Fruit fly (Drosophila melanogaster): Measurements from ENCODE around the gene CAH5.

The CAH5 gene

DNA sequence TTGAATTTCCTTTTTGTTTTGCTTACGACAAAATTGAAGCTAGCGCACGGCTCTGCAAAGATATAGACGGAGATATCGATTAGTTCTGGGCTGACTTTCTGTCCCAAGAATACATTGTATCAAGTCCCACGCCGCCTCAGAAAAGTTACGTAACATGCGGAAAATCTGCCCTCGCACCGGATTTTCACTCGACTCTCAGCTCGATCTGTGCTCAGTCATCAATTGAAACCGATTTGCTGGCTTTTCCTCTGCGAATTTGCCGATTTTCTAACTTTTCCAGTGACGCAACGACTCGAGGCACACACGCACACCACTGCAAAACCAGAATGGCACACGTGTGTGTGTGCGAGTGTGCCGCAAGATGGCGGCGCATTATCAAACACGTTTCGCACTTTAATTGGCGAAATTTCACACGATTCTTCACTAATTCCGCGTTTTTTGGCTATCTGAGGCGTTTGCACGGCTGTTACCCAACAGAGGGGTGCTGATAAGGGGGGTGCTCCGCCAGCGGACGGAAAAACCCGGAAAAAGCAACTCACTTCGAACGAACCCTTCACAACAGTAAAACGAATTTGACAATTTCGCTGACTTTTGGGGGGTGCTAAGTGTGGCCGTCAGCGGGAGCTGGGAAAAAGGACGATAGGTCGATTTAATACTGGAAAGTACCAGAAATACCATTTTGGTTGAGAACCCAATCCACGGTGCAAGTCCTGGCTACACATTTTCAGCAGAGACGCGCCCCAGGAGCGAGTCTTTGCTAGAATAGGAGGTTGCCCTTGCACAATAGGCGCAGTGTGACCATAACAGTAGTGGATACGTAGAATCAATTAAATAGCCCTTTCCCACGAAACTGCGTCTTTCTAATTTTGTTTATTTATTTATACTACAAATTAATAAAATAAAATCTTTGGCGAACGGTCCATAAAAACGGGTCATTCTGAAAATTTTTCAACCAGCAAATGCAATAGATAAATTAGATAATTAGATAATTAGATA, 43.1 kb upstream of the CAH5 start, which contains the start of gene ATPsynC (continued):
- TF ChIP-seq CG8281 (tag; optimal IDR thresholded peaks at IDR 0.05): no peak
- peak; percentile 44 for TF ChIP-seq maf-S (GFP tag; optimal IDR thresholded peaks at IDR 0.05)
- no peak for TF ChIP-seq CG4424 (GFP tag; optimal IDR thresholded peaks at IDR 0.05)
- TF ChIP-seq lmd (GFP tag; IDR thresholded peaks at IDR 0.05): no peak
- peak; percentile 8 for TF ChIP-seq pros (GFP tag; optimal IDR thresholded peaks at IDR 0.05)
- TF ChIP-seq CG8478 (optimal IDR thresholded peaks at IDR 0.05): no peak
- TF ChIP-seq corto (GFP tag; optimal IDR thresholded peaks at IDR 0.05): no peak
- TF ChIP-seq cg (GFP tag; optimal IDR thresholded peaks at IDR 0.05): peak; percentile 89
- peak; percentile 41 for TF ChIP-seq CG18599 (GFP tag; optimal IDR thresholded peaks at IDR 0.05)
- TF ChIP-seq H2.0 (GFP tag; IDR thresholded peaks at IDR 0.05): no peak
- no peak for TF ChIP-seq vvl (GFP tag; IDR thresholded peaks at IDR 0.05)
- TF ChIP-seq CG7556 (GFP tag; optimal IDR thresholded peaks at IDR 0.05): no peak
- TF ChIP-seq emc (GFP tag; optimal IDR thresholded peaks at IDR 0.05): peak; percentile 17
- no peak for TF ChIP-seq NFAT (GFP tag; IDR thresholded peaks at IDR 0.05)
- peak; percentile 51 for TF ChIP-seq ewg (GFP tag; optimal IDR thresholded peaks at IDR 0.05)
- no peak for TF ChIP-seq Kr (GFP tag; optimal IDR thresholded peaks at IDR 0.05)
- no peak for TF ChIP-seq esg (GFP tag; conservative IDR thresholded peaks at IDR 0.05)
- no peak for TF ChIP-seq CG4404 (GFP tag; IDR thresholded peaks at IDR 0.05)
- TF ChIP-seq onecut (GFP tag; IDR thresholded peaks at IDR 0.05): peak; percentile 40
- TF ChIP-seq Hr3 (GFP tag; optimal IDR thresholded peaks at IDR 0.05): no peak
- no peak for TF ChIP-seq sqz (GFP tag; optimal IDR thresholded peaks at IDR 0.05)
- peak; percentile 71 for TF ChIP-seq BEAF-32 (GFP tag; optimal IDR thresholded peaks at IDR 0.05)
- peak; percentile 22 for TF ChIP-seq CG17912 (GFP tag; optimal IDR thresholded peaks at IDR 0.05)
- TF ChIP-seq CG10543 (GFP tag; optimal IDR thresholded peaks at IDR 0.05): peak; percentile 76
- peak; percentile 80 for TF ChIP-seq HLHmδ (GFP tag; optimal IDR thresholded peaks at IDR 0.05)
- TF ChIP-seq CG10274 (GFP tag; optimal IDR thresholded peaks at IDR 0.05): no peak
- no peak for TF ChIP-seq Fer2 (tag; optimal IDR thresholded peaks at IDR 0.05)
- peak; percentile 17 for TF ChIP-seq NfI (GFP tag; optimal IDR thresholded peaks at IDR 0.05)
- no peak for TF ChIP-seq CG16863 (GFP tag; optimal IDR thresholded peaks at IDR 0.05)
- peak in 1 of 2 experiments; percentile 67 for TF ChIP-seq Dfd (GFP tag; optimal IDR thresholded peaks at IDR 0.05)
- no peak for TF ChIP-seq CG10462 (GFP tag; optimal IDR thresholded peaks at IDR 0.05)
- TF ChIP-seq Hmr (GFP tag; optimal IDR thresholded peaks at IDR 0.05): peak; percentile 92
- peak; percentile 51 for TF ChIP-seq pb (GFP tag; optimal IDR thresholded peaks at IDR 0.05)
- TF ChIP-seq Dref (GFP tag; IDR thresholded peaks at IDR 0.05): no peak
- no peak for TF ChIP-seq Fer3 (tag; optimal IDR thresholded peaks at IDR 0.05)
- no peak for TF ChIP-seq CG3838 (GFP tag; optimal IDR thresholded peaks at IDR 0.05)
- no peak for TF ChIP-seq Aef1 (GFP tag; IDR thresholded peaks at IDR 0.05)
- peak; percentile 22 for TF ChIP-seq CG13424 (tag; optimal IDR thresholded peaks at IDR 0.05)
- peak; percentile 82 for TF ChIP-seq CG34376 (GFP tag; optimal IDR thresholded peaks at IDR 0.05)
- no peak for TF ChIP-seq Sox102F (GFP tag; optimal IDR thresholded peaks at IDR 0.05)
- TF ChIP-seq CG7357 (GFP tag; IDR thresholded peaks at IDR 0.05): peak; percentile 99
- peak; percentile 90 for TF ChIP-seq ftz-f1 (GFP tag; optimal IDR thresholded peaks at IDR 0.05)
- TF ChIP-seq zen2 (GFP tag; IDR thresholded peaks at IDR 0.05; ENCODE audit: partially characterized antibody): no peak
- peak; percentile 27 for TF ChIP-seq CG3163 (GFP tag; optimal IDR thresholded peaks at IDR 0.05)
- TF ChIP-seq bbx (GFP tag; IDR thresholded peaks at IDR 0.05; ENCODE audit: partially characterized antibody): no peak
- TF ChIP-seq CG17186 (GFP tag; optimal IDR thresholded peaks at IDR 0.05): peak; percentile 88
- TF ChIP-seq CG13624 (GFP tag; optimal IDR thresholded peaks at IDR 0.05): peak; percentile 45
- TF ChIP-seq crc (GFP tag; optimal IDR thresholded peaks at IDR 0.05): no peak
- TF ChIP-seq C15 (GFP tag; IDR thresholded peaks at IDR 0.05): no peak
